Worm (Caenorhabditis elegans) whole organism, mixed stage, embryonic: ENCODE data around the gene skr-18.

Source experiments
- drap-1 ChIP-seq: fragments of 200-800 bp; sonication (Bioruptor generic); optimal IDR thresholded peaks from 3 replicates; lab custom pipeline; 2018; ENCODE audit warnings: mild to moderate bottlenecking, missing genetic modification characterization, missing compliant biosample characterization
- elt-3 ChIP-seq: fragments of 150-350 bp; optimal IDR thresholded peaks from 2 replicates; lab custom pipeline; 2014; ENCODE audit warnings: missing biosample characterization, missing genetic modification characterization
- flh-1 ChIP-seq: fragments of 200-800 bp; sonication (Bioruptor generic); optimal IDR thresholded peaks from 2 replicates; lab custom pipeline; 2018; ENCODE audit warnings: mild to moderate bottlenecking, missing genetic modification characterization, moderate library complexity, missing compliant biosample characterization
- hlh-1 ChIP-seq: fragments of 150-350 bp; optimal IDR thresholded peaks from 2 replicates; lab custom pipeline; 2014; ENCODE audit warnings: missing biosample characterization, missing genetic modification reagents, missing genetic modification characterization
- lsy-2 ChIP-seq: fragments of 150-350 bp; optimal IDR thresholded peaks from 2 replicates; lab custom pipeline; 2014; ENCODE audit warnings: missing biosample characterization, missing genetic modification characterization
- mab-5 ChIP-seq: fragments of 150-350 bp; optimal IDR thresholded peaks from 2 replicates; lab custom pipeline; 2014; ENCODE audit warnings: missing biosample characterization, missing genetic modification characterization
- nhr-12 ChIP-seq: fragments of 150-350 bp; optimal IDR thresholded peaks from 2 replicates; lab custom pipeline; 2014; ENCODE audit warnings: missing biosample characterization, missing genetic modification characterization
- nhr-2 ChIP-seq: fragments of 150-350 bp; optimal IDR thresholded peaks from 2 replicates; lab custom pipeline; 2014; ENCODE audit warnings: missing biosample characterization, missing genetic modification characterization
- nhr-237 ChIP-seq: fragments of 150-350 bp; optimal IDR thresholded peaks from 2 replicates; lab custom pipeline; 2014; ENCODE audit warnings: missing biosample characterization, missing genetic modification characterization
- nhr-28 ChIP-seq: fragments of 150-350 bp; optimal IDR thresholded peaks from 2 replicates; lab custom pipeline; 2014; ENCODE audit warnings: missing biosample characterization, missing genetic modification characterization
- sptf-1 ChIP-seq: sonication (generic microtip); optimal IDR thresholded peaks from 2 replicates; lab custom pipeline; 2017; ENCODE audit warnings: mild to moderate bottlenecking, missing genetic modification characterization, moderate library complexity, missing compliant biosample characterization
- unc-120 ChIP-seq: sonication (generic microtip); optimal IDR thresholded peaks from 2 replicates; lab custom pipeline; 2017; ENCODE audit warnings: missing genetic modification characterization, missing compliant biosample characterization; ENCODE audit not compliant: poor library complexity, severe bottlenecking
- zip-8 ChIP-seq: fragments of 150-350 bp; optimal IDR thresholded peaks from 2 replicates; lab custom pipeline; 2014; ENCODE audit warnings: missing biosample characterization, missing genetic modification characterization

ce11 chrIV:804802-805201, 9.6 kb upstream of the skr-18 start, which contains the start of gene Y55F3BL.4:
- TF ChIP-seq nhr-237 (tag; lab: Kevin White, UChicago): no peak
- no peak for TF ChIP-seq unc-120 (tag; lab: Kevin White, UChicago)
- TF ChIP-seq drap-1 (GFP tag; lab: Kevin White, UChicago): no peak
- no peak for TF ChIP-seq zip-8 (tag; lab: Kevin White, UChicago)
- no peak for TF ChIP-seq nhr-2 (tag; lab: Kevin White, UChicago)
- no peak for TF ChIP-seq mab-5
- no peak for TF ChIP-seq lsy-2 (tag; lab: Kevin White, UChicago)
- no peak for TF ChIP-seq sptf-1
- no peak for TF ChIP-seq flh-1
- no peak for TF ChIP-seq hlh-1
- TF ChIP-seq elt-3 (tag; lab: Kevin White, UChicago): no peak
- no peak for TF ChIP-seq nhr-12 (tag; lab: Kevin White, UChicago)
- no peak for TF ChIP-seq nhr-28 (tag; lab: Kevin White, UChicago)
